Worm (Caenorhabditis elegans): Measurements from ENCODE around the gene H02F09.3.

DNA sequence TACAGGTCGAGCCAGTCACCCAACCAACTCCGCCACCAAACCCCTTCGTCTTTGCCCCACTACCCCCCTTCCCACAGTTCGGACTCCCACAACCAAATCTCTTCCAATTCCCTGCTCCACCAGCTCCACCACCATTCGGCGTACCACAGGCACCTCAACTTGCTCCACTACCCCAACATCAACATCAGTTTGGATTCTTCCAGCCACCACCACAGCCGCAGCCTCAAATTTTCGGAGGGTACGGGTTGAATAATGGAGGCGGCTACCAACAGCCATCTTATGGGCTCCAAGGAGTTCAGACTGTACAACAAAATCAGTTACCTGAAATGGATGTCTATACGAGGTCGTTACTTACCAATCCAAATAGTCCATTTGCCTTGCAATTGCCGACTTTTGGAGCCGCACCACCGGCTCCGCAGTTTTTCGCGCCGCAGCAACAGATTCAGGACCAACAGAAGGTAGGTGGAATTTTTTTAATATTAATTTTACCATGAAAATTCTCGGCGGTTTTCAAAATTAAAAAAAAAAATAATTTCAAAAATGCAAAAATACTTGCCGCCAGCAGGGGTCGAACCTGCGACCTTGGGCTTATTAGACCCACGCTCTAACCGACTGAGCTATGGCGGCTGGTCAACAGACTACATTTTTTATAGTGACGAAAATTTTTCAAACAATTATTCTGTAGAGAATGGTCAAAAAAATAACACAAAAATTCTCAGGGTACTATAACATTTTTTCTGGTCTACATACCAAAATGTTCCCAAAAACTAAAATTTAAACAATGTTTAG, 20.8 kb downstream of the H02F09.3 start:
- TF ChIP-seq aly-2 (tag; optimal IDR thresholded peaks at IDR 0.05) (no peak), nhr-11 (tag; optimal IDR thresholded peaks at IDR 0.05) (no peak), fkh-2 (tag; optimal IDR thresholded peaks at IDR 0.05) (no peak), nhr-28 (tag; optimal IDR thresholded peaks at IDR 0.05) (no peak), unc-62 (GFP tag; optimal IDR thresholded peaks at IDR 0.05) (no peak), zag-1 (tag; optimal IDR thresholded peaks at IDR 0.05) (no peak), ztf-11 (tag; optimal IDR thresholded peaks at IDR 0.05) (no peak)

Data from whole organism, L3 larva.